Worm (Caenorhabditis elegans): ENCODE measurements around the gene Y37E11AL.3.

- no peak for TF ChIP-seq elt-4 (tag; optimal IDR thresholded peaks at IDR 0.05)
- no peak for TF ChIP-seq syd-9 (tag; optimal IDR thresholded peaks at IDR 0.05)
- no peak for TF ChIP-seq sox-4 (tag; optimal IDR thresholded peaks at IDR 0.05)
- TF ChIP-seq nfya-1 (tag; optimal IDR thresholded peaks at IDR 0.05) = no peak
- TF ChIP-seq pqm-1 (tag; optimal IDR thresholded peaks at IDR 0.05) = no peak
- no peak for TF ChIP-seq nhr-11 (tag; optimal IDR thresholded peaks at IDR 0.05)
- TF ChIP-seq ama-1 (optimal IDR thresholded peaks at IDR 0.05) = no peak
- no peak for TF ChIP-seq unc-86 (tag; optimal IDR thresholded peaks at IDR 0.05)
- no peak for TF ChIP-seq madf-2 (tag; optimal IDR thresholded peaks at IDR 0.05)
- TF ChIP-seq unc-3 (GFP tag; conservative IDR thresholded peaks at IDR 0.05) = no peak
- no peak for TF ChIP-seq unc-3 (tag; optimal IDR thresholded peaks at IDR 0.05)
- TF ChIP-seq ceh-18 (tag; optimal IDR thresholded peaks at IDR 0.05) = peak; percentile 3
- TF ChIP-seq lin-11 (tag; optimal IDR thresholded peaks at IDR 0.05) = no peak
- TF ChIP-seq pha-4 (tag; optimal IDR thresholded peaks at IDR 0.05) = no peak
- TF ChIP-seq tbx-2 (tag; optimal IDR thresholded peaks at IDR 0.05) = no peak
These were observed 47.2 kb upstream of the Y37E11AL.3 start for ce11 chrIV:3647551-3647950.
